Worm (Caenorhabditis elegans) whole organism, L1 larva: ENCODE data around the gene F37H8.5.

ENCODE experiments used
- ceh-8 ChIP-seq: fragments of 200-800 bp; sonication (Bioruptor generic); optimal IDR thresholded peaks from 2 replicates; lab custom pipeline; 2018; ENCODE audit warnings: mild to moderate bottlenecking, missing genetic modification characterization, moderate library complexity, missing compliant biosample characterization
- dpl-1 ChIP-seq, 3 experiments: fragments of 150-350 bp in 2 of 3; sonication (generic microtip) in 1 of 3; optimal IDR thresholded peaks; 2 replicates each; lab custom pipeline; 2014 to 2017; ENCODE audit warnings: missing biosample characterization in 3 of 3, missing genetic modification characterization in 3 of 3, missing genetic modification reagents in 3 of 3
- elt-3 ChIP-seq, 6 experiments: fragments of 150-350 bp in 1 of 6; sonication (generic microtip); optimal IDR thresholded peaks; 2 replicates each; lab custom pipeline; 2017 to 2018; ENCODE audit warnings: missing biosample characterization in 6 of 6, missing genetic modification characterization in 6 of 6, inconsistent platforms in 1 of 6
- jun-1 ChIP-seq: fragments of 150-350 bp; optimal IDR thresholded peaks from 2 replicates; lab custom pipeline; 2014; ENCODE audit warnings: missing biosample characterization, missing genetic modification reagents, missing genetic modification characterization
- nhr-76 ChIP-seq: sonication (generic microtip); optimal IDR thresholded peaks from 2 replicates; lab custom pipeline; 2017; ENCODE audit warnings: missing biosample characterization, missing genetic modification characterization
- swsn-7 ChIP-seq: sonication (generic microtip); optimal IDR thresholded peaks from 2 replicates; lab custom pipeline; 2016; ENCODE audit warnings: missing genetic modification characterization, missing compliant biosample characterization
- unc-62 ChIP-seq: fragments of 150-350 bp; optimal IDR thresholded peaks from 2 replicates; lab custom pipeline; 2014; ENCODE audit warnings: missing biosample characterization, missing genetic modification reagents, missing genetic modification characterization
- ztf-11 ChIP-seq, 2 experiments: sonication (generic microtip); optimal IDR thresholded peaks; 2 replicates each; lab custom pipeline; 2016 to 2017; ENCODE audit warnings: missing genetic modification characterization in 2 of 2, missing biosample characterization in 1 of 2, missing compliant biosample characterization in 1 of 2

DNA sequence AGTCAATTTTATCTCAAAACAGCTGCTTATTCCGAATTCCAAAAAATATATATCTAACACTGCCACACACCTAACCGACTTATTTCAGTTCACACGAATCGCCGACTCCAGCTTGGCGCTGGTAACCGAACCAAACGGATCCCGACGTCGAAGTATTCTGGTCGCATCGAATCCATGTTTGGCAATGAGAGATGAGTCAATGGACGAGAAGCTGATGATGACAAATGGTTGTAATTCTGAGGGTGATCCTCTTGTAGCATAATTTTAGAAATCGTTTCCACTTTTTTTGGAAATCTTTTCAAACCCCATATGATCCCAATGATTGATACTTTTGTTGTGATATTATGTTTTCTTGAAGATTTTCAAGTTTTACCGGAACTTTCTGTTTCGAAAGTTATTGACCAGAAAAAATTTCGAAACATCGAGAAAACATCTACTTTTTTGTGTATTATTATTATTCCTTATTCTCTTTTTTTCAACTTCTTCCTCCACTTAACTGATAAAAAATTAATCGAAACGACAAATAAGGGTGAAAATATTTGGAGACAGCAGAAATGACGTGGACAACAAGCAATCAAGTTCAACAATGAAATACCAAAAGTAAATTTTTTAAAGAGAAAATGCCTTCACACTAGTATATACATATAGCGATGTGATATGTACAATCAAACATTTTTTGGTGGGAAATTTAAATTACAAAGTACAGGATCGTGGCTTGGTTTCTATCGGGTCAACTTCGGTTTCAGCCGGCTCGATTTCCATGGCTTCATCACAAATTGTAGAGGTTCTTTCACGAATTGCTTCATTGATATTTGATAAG lies 37.9 kb upstream of the F37H8.5 start:
- no peak for TF ChIP-seq nhr-76
- no peak for TF ChIP-seq elt-3 (tag; optimal IDR thresholded peaks at IDR 0.05; lab: Kevin White, UChicago)
- peak; percentile 56 for TF ChIP-seq jun-1 (tag; lab: Kevin White, UChicago)
- no peak for TF ChIP-seq ztf-11 (tag; optimal IDR thresholded peaks at IDR 0.05; lab: Kevin White, UChicago)
- TF ChIP-seq swsn-7, result no peak
- TF ChIP-seq dpl-1 (GFP tag; optimal IDR thresholded peaks at IDR 0.05; lab: Kevin White, UChicago), result no peak
- no peak for TF ChIP-seq ceh-8 (GFP tag; lab: Kevin White, UChicago)
- TF ChIP-seq unc-62, result no peak
